Worm (Caenorhabditis elegans): ENCODE measurements around the gene Y48A6B.9.

Y48A6B.9 gene

DNA sequence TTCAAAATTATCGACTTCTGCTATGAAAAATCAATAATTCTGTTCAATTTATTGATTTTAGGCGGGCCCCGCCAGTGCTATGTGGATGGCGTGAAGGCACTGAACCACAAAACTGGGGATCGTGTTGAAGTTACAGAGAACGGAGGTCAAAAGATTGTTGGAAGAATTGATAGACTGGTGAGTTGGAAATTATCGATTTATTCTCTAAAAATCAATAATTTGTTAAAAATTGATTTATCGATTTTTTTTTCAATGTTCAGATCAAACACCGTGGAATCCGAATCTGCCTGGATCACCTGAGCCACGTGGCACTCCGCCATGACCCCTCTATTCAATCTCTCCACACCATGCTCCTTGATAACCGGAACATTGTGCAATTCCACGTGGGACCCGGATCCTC lies 37.2 kb downstream of the Y48A6B.9 start:
- TF ChIP-seq flh-1 (GFP tag; optimal IDR thresholded peaks at IDR 0.05) (no peak), drap-1 (GFP tag; optimal IDR thresholded peaks at IDR 0.05) (no peak), nhr-76 (tag; optimal IDR thresholded peaks at IDR 0.05) (no peak), cnd-1 (tag; optimal IDR thresholded peaks at IDR 0.05) (no peak), elt-3 (tag; optimal IDR thresholded peaks at IDR 0.05) (no peak), mls-2 (tag; optimal IDR thresholded peaks at IDR 0.05) (no peak), ceh-83 (GFP tag; optimal IDR thresholded peaks at IDR 0.05) (no peak), ham-2 (GFP tag; optimal IDR thresholded peaks at IDR 0.05) (no peak), bed-3 (GFP tag; optimal IDR thresholded peaks at IDR 0.05) (no peak), blmp-1 (tag; optimal IDR thresholded peaks at IDR 0.05) (no peak), elt-1 (tag; optimal IDR thresholded peaks at IDR 0.05; ENCODE audit: borderline replicate concordance, insufficient read depth) (no peak), nhr-237 (tag; optimal IDR thresholded peaks at IDR 0.05) (no peak), nhr-28 (tag; optimal IDR thresholded peaks at IDR 0.05) (no peak), sem-2 (GFP tag; optimal IDR thresholded peaks at IDR 0.05) (no peak), tbx-8 (GFP tag; optimal IDR thresholded peaks at IDR 0.05) (no peak), unc-62 (GFP tag; optimal IDR thresholded peaks at IDR 0.05) (no peak), hlh-1 (tag; optimal IDR thresholded peaks at IDR 0.05) (no peak), zip-8 (tag; optimal IDR thresholded peaks at IDR 0.05) (no peak), ceh-43 (GFP tag; optimal IDR thresholded peaks at IDR 0.05) (no peak)

DNA sequence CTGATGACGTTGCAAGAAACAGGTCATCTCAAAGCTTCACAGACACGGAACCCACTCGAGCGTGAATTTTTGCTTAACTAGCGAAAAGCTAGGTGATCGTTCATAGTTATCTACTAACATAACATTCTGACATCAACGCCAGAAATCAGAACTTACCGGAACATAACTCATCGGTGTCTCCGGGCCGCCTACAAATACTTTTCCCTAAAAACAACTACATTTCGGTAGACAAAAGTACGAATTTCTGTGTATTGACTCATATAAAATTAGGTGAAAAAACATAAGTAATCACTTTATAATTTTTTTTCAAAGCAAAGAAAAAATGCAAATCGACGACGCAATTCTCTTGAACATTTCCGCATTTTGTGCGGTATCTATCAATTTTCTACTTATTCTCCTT lies 41.2 kb downstream of the Y48A6B.9 start, which contains the start of gene str-261:
str-261 (plus strand) TSS at position 301 of the 400 bp plus-strand sequence.
- no peak for TF ChIP-seq mep-1 (tag; optimal IDR thresholded peaks at IDR 0.05)
- no peak for TF ChIP-seq ztf-11 (tag; optimal IDR thresholded peaks at IDR 0.05)
- no peak for TF ChIP-seq elt-3 (tag; optimal IDR thresholded peaks at IDR 0.05)
- no peak for TF ChIP-seq mab-5 (tag; optimal IDR thresholded peaks at IDR 0.05)
- TF ChIP-seq unc-62 (GFP tag; optimal IDR thresholded peaks at IDR 0.05): no peak

DNA sequence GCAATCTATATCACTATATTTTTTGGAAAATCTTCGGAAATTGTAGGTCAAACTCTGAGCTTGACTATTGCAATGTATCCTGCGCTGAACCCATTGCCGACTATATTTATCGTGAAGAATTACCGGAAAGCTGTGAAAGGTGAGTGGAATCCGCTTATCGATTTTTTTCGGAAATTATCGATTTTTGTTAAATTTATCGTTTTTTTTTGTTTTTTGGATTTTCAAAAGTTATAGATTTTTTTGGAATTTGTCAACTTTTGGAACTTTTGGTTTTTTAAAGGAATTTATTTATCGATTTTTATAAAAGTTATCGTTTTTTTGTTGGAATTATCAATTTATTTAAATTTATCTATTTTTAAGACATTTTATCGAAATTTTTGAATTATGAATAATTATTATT lies 43.8 kb downstream of the Y48A6B.9 start:
- TF ChIP-seq nhr-76 (tag; optimal IDR thresholded peaks at IDR 0.05) (no peak), unc-120 (tag; optimal IDR thresholded peaks at IDR 0.05; ENCODE audit: poor library complexity, severe bottlenecking) (no peak), mls-2 (tag; optimal IDR thresholded peaks at IDR 0.05) (no peak), zip-8 (tag; optimal IDR thresholded peaks at IDR 0.05) (no peak), nhr-12 (tag; optimal IDR thresholded peaks at IDR 0.05) (no peak), bed-3 (GFP tag; optimal IDR thresholded peaks at IDR 0.05) (no peak), flh-1 (GFP tag; optimal IDR thresholded peaks at IDR 0.05) (no peak), sptf-1 (tag; optimal IDR thresholded peaks at IDR 0.05) (no peak), blmp-1 (tag; optimal IDR thresholded peaks at IDR 0.05) (no peak), lin-32 (GFP tag; optimal IDR thresholded peaks at IDR 0.05) (no peak), ceh-43 (GFP tag; optimal IDR thresholded peaks at IDR 0.05) (no peak), lsy-2 (tag; optimal IDR thresholded peaks at IDR 0.05) (no peak), unc-39 (tag; optimal IDR thresholded peaks at IDR 0.05) (no peak)

DNA sequence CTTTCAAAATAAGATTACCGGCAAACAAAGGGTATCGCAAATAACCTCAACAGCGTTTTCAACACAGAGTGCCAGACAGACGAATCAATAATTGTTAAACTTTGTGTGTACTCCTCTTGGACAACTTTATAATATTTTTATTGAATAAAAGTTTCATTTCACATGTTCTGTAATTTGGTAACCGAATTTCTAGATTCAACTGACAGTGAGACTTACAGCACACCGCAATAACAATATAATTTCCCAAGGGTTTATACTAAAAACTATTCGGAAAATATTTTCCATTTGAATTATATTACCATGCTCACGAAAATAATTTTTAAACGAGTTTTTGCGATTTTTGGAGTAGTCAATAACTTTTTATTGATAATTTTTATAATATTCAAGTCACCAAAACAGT lies 44.4 kb downstream of the Y48A6B.9 start, which contains the start of gene str-246:
str-246 (plus strand) TSS at position 301 of the 400 bp plus-strand sequence.
- TF ChIP-seq snpc-4 (tag; optimal IDR thresholded peaks at IDR 0.05) (no peak), elt-3 (tag; optimal IDR thresholded peaks at IDR 0.05) (no peak), ztf-11 (tag; optimal IDR thresholded peaks at IDR 0.05) (no peak), ceh-43 (GFP tag; optimal IDR thresholded peaks at IDR 0.05) (no peak), unc-62 (GFP tag; optimal IDR thresholded peaks at IDR 0.05) (no peak), lin-32 (GFP tag; optimal IDR thresholded peaks at IDR 0.05) (no peak), unc-39 (tag; optimal IDR thresholded peaks at IDR 0.05) (no peak), lsy-2 (tag; optimal IDR thresholded peaks at IDR 0.05) (no peak), drap-1 (GFP tag; optimal IDR thresholded peaks at IDR 0.05) (no peak), M03D4.4 (tag; optimal IDR thresholded peaks at IDR 0.05) (no peak), nhr-237 (tag; optimal IDR thresholded peaks at IDR 0.05) (no peak), ham-2 (GFP tag; optimal IDR thresholded peaks at IDR 0.05) (no peak), mab-5 (tag; optimal IDR thresholded peaks at IDR 0.05) (no peak), lin-13 (tag; optimal IDR thresholded peaks at IDR 0.05) (no peak), mep-1 (tag; optimal IDR thresholded peaks at IDR 0.05) (no peak), cnd-1 (tag; optimal IDR thresholded peaks at IDR 0.05) (no peak), ces-1 (GFP tag; optimal IDR thresholded peaks at IDR 0.05) (no peak)

DNA sequence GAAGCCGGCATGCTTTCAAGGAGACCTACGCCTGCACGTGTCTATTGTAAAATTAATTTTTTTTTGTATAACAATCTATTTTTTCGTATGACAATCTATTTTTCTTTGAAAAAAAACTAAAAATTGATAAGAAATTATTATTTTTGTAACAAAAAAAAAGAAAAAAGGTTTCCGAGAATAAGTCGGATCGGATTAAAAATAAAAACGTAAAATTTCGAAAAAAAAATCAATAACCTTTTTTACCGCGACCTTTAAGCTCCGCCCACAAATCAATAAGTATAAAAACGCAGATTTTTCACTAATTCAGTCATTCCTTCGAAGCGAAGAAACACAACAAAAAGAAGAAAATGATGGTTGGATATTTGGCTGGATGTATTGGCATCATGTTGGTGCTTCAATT lies 46.5 kb downstream of the Y48A6B.9 start, which contains the start of gene W09D6.4:
W09D6.4 (plus strand) TSS at position 301 of the 400 bp plus-strand sequence.
- no peak for TF ChIP-seq pha-4 (tag; optimal IDR thresholded peaks at IDR 0.05)
- TF ChIP-seq bed-3 (GFP tag; optimal IDR thresholded peaks at IDR 0.05): no peak
